Comparison of ENCODE assay signal across 4 fruit fly cellular contexts in the genomic region with DNA sequence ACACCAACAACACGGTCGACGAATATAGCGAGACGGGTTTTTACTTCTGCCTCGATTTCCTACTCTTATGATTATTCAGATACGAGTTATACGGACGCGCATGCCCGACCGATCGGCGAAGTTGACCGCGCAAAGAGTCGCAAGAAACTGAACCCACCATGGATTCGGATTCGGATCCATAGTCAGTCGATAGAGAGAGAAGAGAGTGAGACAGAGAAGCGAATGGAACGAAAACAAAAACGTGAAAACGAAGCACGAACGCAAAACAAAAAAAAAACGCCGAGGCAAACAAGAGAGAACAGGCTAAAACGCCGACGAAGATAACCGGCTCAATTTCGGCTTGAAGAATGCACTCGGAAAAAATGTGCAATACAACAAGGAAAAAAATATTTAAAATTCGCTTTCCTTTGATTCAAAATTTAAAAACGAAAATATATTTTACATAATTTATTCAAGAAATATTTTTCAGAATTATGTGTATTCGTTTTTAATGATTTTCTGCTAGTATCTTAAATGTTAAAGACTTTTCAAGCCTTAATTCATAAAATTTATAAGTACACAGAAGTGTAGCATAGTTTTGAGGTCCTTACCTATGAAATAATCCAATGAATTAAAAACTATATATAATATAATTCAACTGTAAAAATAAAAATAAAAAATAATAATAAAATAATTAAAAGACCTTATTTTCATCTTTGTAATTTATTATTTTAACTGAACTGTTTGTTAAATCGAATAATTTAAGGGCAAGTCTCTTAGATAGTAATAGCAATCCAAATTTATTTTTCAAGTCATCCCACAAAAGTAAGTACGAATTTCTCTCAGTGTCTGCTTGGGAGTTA.
TF ChIP-seq lines count a peak whose summit lies in the region.

Gene Sema5c, minus strand, starts transcription at position 152 of the 842 bp plus-strand sequence.

TF ChIP-seq in whole organism, embryonic, 481 proteins besides CTCF, POLR2A, EP300 and RAD21 (continued from another document and continues in another):
- TF ChIP-seq dm (GFP tag; optimal IDR thresholded peaks at IDR 0.05; lab: Kevin White, UChicago) (no peak), Six4 (GFP tag; optimal IDR thresholded peaks at IDR 0.05; lab: Kevin White, UChicago) (peak; percentile 9), stwl (tag; optimal IDR thresholded peaks at IDR 0.05; lab: Kevin White, UChicago) (peak; percentile 18), CG16779 (GFP tag; IDR thresholded peaks at IDR 0.05; lab: Robert Waterston, UW) (peak; percentile 67; the same call in 1 of the 2 replicates), C15 (GFP tag; IDR thresholded peaks at IDR 0.05; lab: Robert Waterston, UW) (no peak), Neu2 (GFP tag; optimal IDR thresholded peaks at IDR 0.05; lab: Kevin White, UChicago; ENCODE audit: borderline replicate concordance) (peak; percentile 19), CG12219 (GFP tag; optimal IDR thresholded peaks at IDR 0.05; lab: Kevin White, UChicago) (no peak), Mrtf (GFP tag; IDR thresholded peaks at IDR 0.05; lab: Robert Waterston, UW) (peak; percentile 51; the same call in 1 of the 3 replicates), CG12659 (GFP tag; optimal IDR thresholded peaks at IDR 0.05; lab: Kevin White, UChicago) (peak; percentile 79), cas (GFP tag; IDR thresholded peaks at IDR 0.05; lab: Robert Waterston, UW) (no peak), CG12299 (tag; optimal IDR thresholded peaks at IDR 0.05; lab: Kevin White, UChicago) (no peak), eve (GFP tag; optimal IDR thresholded peaks at IDR 0.05; lab: Kevin White, UChicago) (no peak), slou (GFP tag; optimal IDR thresholded peaks at IDR 0.05; lab: Kevin White, UChicago) (no peak), Blimp-1 (GFP tag; optimal IDR thresholded peaks at IDR 0.05; lab: Kevin White, UChicago) (peak; percentile 54), HLH3B (GFP tag; IDR thresholded peaks at IDR 0.05; lab: Robert Waterston, UW) (peak; percentile 34; the same call in 1 of the 2 replicates), fd102C (GFP tag; optimal IDR thresholded peaks at IDR 0.05; lab: Kevin White, UChicago) (no peak), kah (GFP tag; optimal IDR thresholded peaks at IDR 0.05; lab: Kevin White, UChicago) (peak; percentile 6), nau (GFP tag; optimal IDR thresholded peaks at IDR 0.05; lab: Kevin White, UChicago) (no peak), CG11696 (GFP tag; IDR thresholded peaks at IDR 0.05; lab: Robert Waterston, UW) (0 out of 2 replicates have a peak, but pooled peaks have one; percentile 26), croc (GFP tag; conservative IDR thresholded peaks at IDR 0.05; lab: Robert Waterston, UW) (peak; percentile 51; the same call in 2 of the 3 replicates), grn (GFP tag; optimal IDR thresholded peaks at IDR 0.05; lab: Kevin White, UChicago) (peak; percentile 87), CG3407 (GFP tag; optimal IDR thresholded peaks at IDR 0.05; lab: Kevin White, UChicago) (peak; percentile 10), Deaf1 (tag; optimal IDR thresholded peaks at IDR 0.05; lab: Kevin White, UChicago) (peak; percentile 94), CG31441 (GFP tag; IDR thresholded peaks at IDR 0.05; lab: Robert Waterston, UW) (peak; percentile 82), CG17359 (tag; optimal IDR thresholded peaks at IDR 0.05; lab: Kevin White, UChicago) (peak; percentile 56), nom (GFP tag; optimal IDR thresholded peaks at IDR 0.05; lab: Kevin White, UChicago) (peak; percentile 48), CG9727 (GFP tag; optimal IDR thresholded peaks at IDR 0.05; lab: Kevin White, UChicago) (peak; percentile 92), HmgD (GFP tag; optimal IDR thresholded peaks at IDR 0.05; lab: Kevin White, UChicago) (no peak), CG7556 (GFP tag; optimal IDR thresholded peaks at IDR 0.05; lab: Kevin White, UChicago) (peak; percentile 92)

TF ChIP-seq in whole organism, prepupa, 60 proteins besides CTCF, POLR2A, EP300 and RAD21 (continued from another document and continues in another):
- TF ChIP-seq CG10631 (GFP tag; optimal IDR thresholded peaks at IDR 0.05; lab: Kevin White, UChicago) (peak; percentile 81), CG6792 (GFP tag; optimal IDR thresholded peaks at IDR 0.05; lab: Kevin White, UChicago) (peak; percentile 56), CG11762 (GFP tag; optimal IDR thresholded peaks at IDR 0.05; lab: Kevin White, UChicago; ENCODE audit: insufficient read depth) (no peak), Lpt (GFP tag; optimal IDR thresholded peaks at IDR 0.05; lab: Kevin White, UChicago) (peak; percentile 67), CG6808 (GFP tag; optimal IDR thresholded peaks at IDR 0.05; lab: Kevin White, UChicago) (peak; percentile 37), Met (GFP tag; optimal IDR thresholded peaks at IDR 0.05; lab: Kevin White, UChicago) (peak; percentile 54), Ets96B (tag; optimal IDR thresholded peaks at IDR 0.05; lab: Kevin White, UChicago) (peak; percentile 46), CG15336 (GFP tag; IDR thresholded peaks at IDR 0.05; lab: Robert Waterston, UW) (peak; percentile 52; the same call in 1 of the 2 replicates), CG1621 (tag; optimal IDR thresholded peaks at IDR 0.05; lab: Kevin White, UChicago) (peak; percentile 53), CG8319 (GFP tag; optimal IDR thresholded peaks at IDR 0.05; lab: Kevin White, UChicago) (peak; percentile 13), lz (GFP tag; optimal IDR thresholded peaks at IDR 0.05; lab: Kevin White, UChicago) (peak; percentile 44), esn (GFP tag; optimal IDR thresholded peaks at IDR 0.05; lab: Kevin White, UChicago) (peak; percentile 78), Sox15 (GFP tag; optimal IDR thresholded peaks at IDR 0.05; lab: Kevin White, UChicago) (peak; percentile 31), Smox (GFP tag; optimal IDR thresholded peaks at IDR 0.05; lab: Kevin White, UChicago) (peak; percentile 24), eg (GFP tag; IDR thresholded peaks at IDR 0.05; lab: Robert Waterston, UW) (peak; percentile 72), Sox102F (GFP tag; optimal IDR thresholded peaks at IDR 0.05; lab: Kevin White, UChicago) (peak; percentile 45), fkh (GFP tag; optimal IDR thresholded peaks at IDR 0.05; lab: Kevin White, UChicago) (peak; percentile 53), dac (GFP tag; optimal IDR thresholded peaks at IDR 0.05; lab: Kevin White, UChicago) (no peak), CG8632 (GFP tag; optimal IDR thresholded peaks at IDR 0.05; lab: Kevin White, UChicago) (peak; percentile 80), Ets21C (GFP tag; optimal IDR thresholded peaks at IDR 0.05; lab: Kevin White, UChicago) (peak; percentile 13), pdm3 (GFP tag; optimal IDR thresholded peaks at IDR 0.05; lab: Kevin White, UChicago) (peak; percentile 42), CG6854 (GFP tag; optimal IDR thresholded peaks at IDR 0.05; lab: Kevin White, UChicago) (peak; percentile 53), CG10669 (GFP tag; optimal IDR thresholded peaks at IDR 0.05; lab: Kevin White, UChicago) (peak; percentile 45), Eip78C (GFP tag; lab: Kevin White, UChicago) (peak; percentile 80), fd59A (GFP tag; optimal IDR thresholded peaks at IDR 0.05; lab: Kevin White, UChicago) (peak; percentile 28), dsx (GFP tag; optimal IDR thresholded peaks at IDR 0.05; lab: Kevin White, UChicago; ENCODE audit: poor library complexity, severe bottlenecking) (peak; percentile 61), topi (GFP tag; optimal IDR thresholded peaks at IDR 0.05; lab: Kevin White, UChicago) (peak; percentile 42), CG3919 (GFP tag; optimal IDR thresholded peaks at IDR 0.05; lab: Kevin White, UChicago) (peak; percentile 64), CG11902 (GFP tag; optimal IDR thresholded peaks at IDR 0.05; lab: Kevin White, UChicago) (peak; percentile 46), CG9139 (GFP tag; optimal IDR thresholded peaks at IDR 0.05; lab: Kevin White, UChicago) (peak; percentile 64)

TF ChIP-seq in whole organism, pupa, 21 proteins besides CTCF, POLR2A, EP300 and RAD21 (continued from another document):
- peak; percentile 32 for TF ChIP-seq CG13204 (GFP tag; optimal IDR thresholded peaks at IDR 0.05; lab: Kevin White, UChicago)
- peak; percentile 52 for TF ChIP-seq CG34367 (tag; optimal IDR thresholded peaks at IDR 0.05; lab: Kevin White, UChicago)
- peak; percentile 76 for TF ChIP-seq CG15710 (tag; optimal IDR thresholded peaks at IDR 0.05; lab: Kevin White, UChicago)
TF ChIP-seq in whole organism, pupa: peak in this region for 19.

TF ChIP-seq in whole organism, wandering third instar larva, 38 proteins besides CTCF, POLR2A, EP300 and RAD21 (continued from another document):
- TF ChIP-seq lola (GFP tag; optimal IDR thresholded peaks at IDR 0.05; lab: Kevin White, UChicago) (no peak), br (GFP tag; optimal IDR thresholded peaks at IDR 0.05; lab: Kevin White, UChicago) (peak; percentile 47), Myc (optimal IDR thresholded peaks at IDR 0.05; lab: Kevin White, UChicago) (no peak), Dif (GFP tag; optimal IDR thresholded peaks at IDR 0.05; lab: Kevin White, UChicago; ENCODE audit: partially characterized antibody) (peak; percentile 32), sv (GFP tag; optimal IDR thresholded peaks at IDR 0.05; lab: Kevin White, UChicago) (peak; percentile 43), Dfd (GFP tag; optimal IDR thresholded peaks at IDR 0.05; lab: Kevin White, UChicago) (no peak), CrebA (GFP tag; optimal IDR thresholded peaks at IDR 0.05; lab: Kevin White, UChicago; ENCODE audit: borderline replicate concordance) (peak; percentile 50), OdsH (GFP tag; optimal IDR thresholded peaks at IDR 0.05; lab: Kevin White, UChicago) (peak; percentile 47), pan (optimal IDR thresholded peaks at IDR 0.05; lab: Kevin White, UChicago) (no peak), Hnf4 (GFP tag; optimal IDR thresholded peaks at IDR 0.05; lab: Kevin White, UChicago) (peak; percentile 33), dl (GFP tag; optimal IDR thresholded peaks at IDR 0.05; lab: Kevin White, UChicago; ENCODE audit: insufficient read depth in 1 of 2, partially characterized antibody in 2 of 2) (peak in 1 of 2 experiments; percentile 66), N (GFP tag; optimal IDR thresholded peaks at IDR 0.05; lab: Kevin White, UChicago) (no peak), Rel (GFP tag; optimal IDR thresholded peaks at IDR 0.05; lab: Kevin White, UChicago) (peak; percentile 23), Rel (tag; optimal IDR thresholded peaks at IDR 0.05; lab: Kevin White, UChicago) (peak; percentile 56), Vsx2 (GFP tag; optimal IDR thresholded peaks at IDR 0.05; lab: Kevin White, UChicago; ENCODE audit: partially characterized antibody) (peak; percentile 78), psq (GFP tag; optimal IDR thresholded peaks at IDR 0.05; lab: Kevin White, UChicago) (peak; percentile 95), Jra (GFP tag; optimal IDR thresholded peaks at IDR 0.05; lab: Kevin White, UChicago) (no peak), CG9705 (GFP tag; optimal IDR thresholded peaks at IDR 0.05; lab: Kevin White, UChicago) (no peak)
TF ChIP-seq in whole organism, wandering third instar larva: peak in this region for 22.
